Worm (Caenorhabditis elegans): ENCODE data around the gene fbxc-12.

DNA sequence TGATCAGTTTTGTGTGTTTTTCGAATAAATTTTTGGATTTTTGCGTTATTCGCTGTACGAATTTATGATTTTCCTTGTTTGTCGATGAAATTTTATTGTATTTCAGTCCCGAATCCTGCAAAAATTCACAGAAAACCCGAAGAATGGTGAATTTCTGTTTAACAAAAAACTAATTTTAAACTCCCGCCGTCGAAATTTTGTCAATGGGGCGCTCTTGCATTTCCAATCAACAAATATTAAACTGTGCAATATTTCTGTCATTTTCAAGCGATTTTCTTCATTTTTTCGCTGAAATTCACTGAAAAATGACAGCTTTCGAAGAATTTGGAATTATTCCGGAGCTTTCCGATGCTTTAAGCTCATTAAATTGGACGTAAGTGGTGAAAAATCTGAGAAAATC is 30.4 kb upstream of the fbxc-12 start, which contains the start of gene Y55F3BR.1:
- TF ChIP-seq Y5F2A.4 (GFP tag; optimal IDR thresholded peaks at IDR 0.05), result no peak
- TF ChIP-seq ZK337.2 (GFP tag; IDR thresholded peaks at IDR 0.05), result no peak
- TF ChIP-seq lin-39 (tag; optimal IDR thresholded peaks at IDR 0.05), result no peak
- peak; percentile 20 for TF ChIP-seq nhr-77 (tag; optimal IDR thresholded peaks at IDR 0.05)
- no peak for TF ChIP-seq nhr-237 (tag; optimal IDR thresholded peaks at IDR 0.05)
- TF ChIP-seq ceh-82 (tag; optimal IDR thresholded peaks at IDR 0.05), result no peak
- no peak for TF ChIP-seq unc-130 (GFP tag; optimal IDR thresholded peaks at IDR 0.05)
- TF ChIP-seq ceh-32 (tag; optimal IDR thresholded peaks at IDR 0.05; ENCODE audit: poor library complexity), result no peak

Measured in whole organism, L4 larva.